Fruit fly (Drosophila melanogaster): ENCODE results near the gene CG17931.

Gene CG17931

dm6 chr3R:16351044-16351443 lies 8.2 kb downstream of the CG17931 start (continued):
- no peak for TF ChIP-seq chm (GFP tag; IDR thresholded peaks at IDR 0.05)
- no peak for TF ChIP-seq dati (GFP tag; IDR thresholded peaks at IDR 0.05)
- no peak for TF ChIP-seq CG8478 (optimal IDR thresholded peaks at IDR 0.05)
- no peak for TF ChIP-seq dm (GFP tag; optimal IDR thresholded peaks at IDR 0.05)
- no peak for TF ChIP-seq CG6689 (GFP tag; IDR thresholded peaks at IDR 0.05)
- no peak for TF ChIP-seq Drgx (GFP tag; IDR thresholded peaks at IDR 0.05)
- no peak for TF ChIP-seq CG18599 (GFP tag; optimal IDR thresholded peaks at IDR 0.05)
- TF ChIP-seq CG6175 (GFP tag; IDR thresholded peaks at IDR 0.05): no peak
- no peak for TF ChIP-seq NfI (GFP tag; optimal IDR thresholded peaks at IDR 0.05)
- TF ChIP-seq az2 (GFP tag; optimal IDR thresholded peaks at IDR 0.05): no peak
- TF ChIP-seq cato (GFP tag; optimal IDR thresholded peaks at IDR 0.05; ENCODE audit: borderline replicate concordance): no peak
- no peak for TF ChIP-seq Dbx (GFP tag; IDR thresholded peaks at IDR 0.05)
- TF ChIP-seq Sox100B (GFP tag; optimal IDR thresholded peaks at IDR 0.05): no peak
- TF ChIP-seq twi (tag; optimal IDR thresholded peaks at IDR 0.05): no peak
- no peak for TF ChIP-seq ara (GFP tag; IDR thresholded peaks at IDR 0.05)
- TF ChIP-seq B-H1 (GFP tag; IDR thresholded peaks at IDR 0.05): no peak
- TF ChIP-seq klu (GFP tag; IDR thresholded peaks at IDR 0.05): no peak
- TF ChIP-seq CG12236 (GFP tag; optimal IDR thresholded peaks at IDR 0.05): no peak
- TF ChIP-seq tx (GFP tag; optimal IDR thresholded peaks at IDR 0.05): no peak
- no peak for TF ChIP-seq tll (GFP tag; optimal IDR thresholded peaks at IDR 0.05)
- no peak for TF ChIP-seq CG30020 (tag; optimal IDR thresholded peaks at IDR 0.05)
- TF ChIP-seq Stat92E (GFP tag; optimal IDR thresholded peaks at IDR 0.05): no peak
- TF ChIP-seq CG32772 (GFP tag; IDR thresholded peaks at IDR 0.05): no peak
- TF ChIP-seq ato (GFP tag; IDR thresholded peaks at IDR 0.05; ENCODE audit: partially characterized antibody): no peak
- no peak for TF ChIP-seq crol (GFP tag; IDR thresholded peaks at IDR 0.05)
- TF ChIP-seq Xrp1 (GFP tag; IDR thresholded peaks at IDR 0.05): no peak
- no peak for TF ChIP-seq Bdp1 (GFP tag; optimal IDR thresholded peaks at IDR 0.05)
- TF ChIP-seq CG4707 (GFP tag; optimal IDR thresholded peaks at IDR 0.05): no peak
- no peak for TF ChIP-seq her (GFP tag; optimal IDR thresholded peaks at IDR 0.05)
- TF ChIP-seq CG10147 (GFP tag; optimal IDR thresholded peaks at IDR 0.05): no peak
- peak; percentile 11 for TF ChIP-seq CG7987 (GFP tag; optimal IDR thresholded peaks at IDR 0.05)
- no peak for TF ChIP-seq lab (GFP tag; optimal IDR thresholded peaks at IDR 0.05)
- TF ChIP-seq Doc2 (GFP tag; IDR thresholded peaks at IDR 0.05): no peak
- TF ChIP-seq ranshi (GFP tag; IDR thresholded peaks at IDR 0.05): peak; percentile 19; the same call in 1 of the 2 replicates
- TF ChIP-seq unc-4 (GFP tag; IDR thresholded peaks at IDR 0.05; ENCODE audit: partially characterized antibody): 0 out of 2 replicates have a peak, but pooled peaks have one; percentile 16
- TF ChIP-seq CG3163 (GFP tag; optimal IDR thresholded peaks at IDR 0.05): no peak
- TF ChIP-seq lola (GFP tag; optimal IDR thresholded peaks at IDR 0.05): no peak
- no peak for TF ChIP-seq CG32767 (GFP tag; IDR thresholded peaks at IDR 0.05)
- no peak for TF ChIP-seq CG10274 (GFP tag; optimal IDR thresholded peaks at IDR 0.05)
- TF ChIP-seq nom (GFP tag; optimal IDR thresholded peaks at IDR 0.05): no peak
- TF ChIP-seq jing (GFP tag; optimal IDR thresholded peaks at IDR 0.05): no peak
- no peak for TF ChIP-seq CG2678 (tag; optimal IDR thresholded peaks at IDR 0.05)
- TF ChIP-seq NK7.1 (GFP tag; optimal IDR thresholded peaks at IDR 0.05): no peak
- no peak for TF ChIP-seq pzg (GFP tag; optimal IDR thresholded peaks at IDR 0.05)
- 0 out of 3 replicates have a peak, but pooled peaks have one; percentile 7 for TF ChIP-seq sr (GFP tag; IDR thresholded peaks at IDR 0.05)
- TF ChIP-seq Six4 (GFP tag; optimal IDR thresholded peaks at IDR 0.05): no peak
- no peak for TF ChIP-seq croc (GFP tag; conservative IDR thresholded peaks at IDR 0.05)
- TF ChIP-seq CG14667 (GFP tag; IDR thresholded peaks at IDR 0.05): no peak
- TF ChIP-seq yki (optimal IDR thresholded peaks at IDR 0.05): no peak
